Fruit fly (Drosophila melanogaster) whole organism, prepupa: ENCODE results near the gene sna.

Experiments used
- Blimp-1 ChIP-seq: fragments of 200-800 bp; sonication (Bioruptor generic); optimal IDR thresholded peaks from 3 replicates; lab custom pipeline; 2017; ENCODE audit warnings: missing biosample characterization, missing genetic modification characterization, mild to moderate bottlenecking, moderate library complexity, missing genetic modification reagents
- CG10669 ChIP-seq: fragments of 200-800 bp; sonication (Bioruptor generic); optimal IDR thresholded peaks from 3 replicates; lab custom pipeline; 2018; ENCODE audit warnings: missing biosample characterization, mild to moderate bottlenecking, missing genetic modification characterization, moderate library complexity
- CG11762 ChIP-seq: fragments of 200-800 bp; sonication (Bioruptor generic); optimal IDR thresholded peaks from 3 replicates; lab custom pipeline; 2016; ENCODE audit warnings: missing biosample characterization, missing genetic modification characterization; ENCODE audit not compliant: insufficient read depth
- CG11902 ChIP-seq: fragments of 200-800 bp; sonication (Bioruptor generic); optimal IDR thresholded peaks from 3 replicates; lab custom pipeline; 2016; ENCODE audit warnings: missing biosample characterization, missing genetic modification characterization
- CG15336 ChIP-seq: fragments of 200-800 bp; sonication (Bioruptor generic); IDR thresholded peaks from 2 replicates; pipeline ENCODE4 v1.3.6; 2022; ENCODE audit warnings: missing biosample characterization, missing genetic modification characterization
- CG1621 ChIP-seq: fragments of 200-800 bp; sonication (Bioruptor generic); optimal IDR thresholded peaks from 3 replicates; lab custom pipeline; 2018; ENCODE audit warnings: missing biosample characterization, mild to moderate bottlenecking, missing genetic modification characterization
- CG16779 ChIP-seq: fragments of 200-800 bp; sonication (Bioruptor generic); optimal IDR thresholded peaks from 3 replicates; lab custom pipeline; 2017; ENCODE audit warnings: missing biosample characterization, mild to moderate bottlenecking, missing genetic modification characterization
- CG31627 ChIP-seq: fragments of 200-800 bp; sonication (Bioruptor generic); optimal IDR thresholded peaks from 3 replicates; lab custom pipeline; 2016; ENCODE audit warnings: missing biosample characterization, missing genetic modification characterization
- CG32006 ChIP-seq: fragments of 200-800 bp; sonication (Bioruptor generic); optimal IDR thresholded peaks from 3 replicates; lab custom pipeline; 2017; ENCODE audit warnings: missing biosample characterization, mild to moderate bottlenecking, missing genetic modification characterization
- CG34406 ChIP-seq: fragments of 200-800 bp; sonication (Bioruptor generic); optimal IDR thresholded peaks from 3 replicates; lab custom pipeline; 2016; ENCODE audit warnings: missing biosample characterization, missing genetic modification characterization
- CG3919 ChIP-seq: fragments of 200-800 bp; sonication (Bioruptor generic); optimal IDR thresholded peaks from 3 replicates; lab custom pipeline; 2016; ENCODE audit warnings: missing biosample characterization, missing genetic modification characterization
- CG6163 ChIP-seq: fragments of 200-800 bp; sonication (Bioruptor generic); IDR thresholded peaks from 3 replicates; pipeline ENCODE4 v1.3.6; 2022; ENCODE audit warnings: missing biosample characterization, missing genetic modification characterization
- CG6792 ChIP-seq: fragments of 200-800 bp; sonication (Bioruptor generic); optimal IDR thresholded peaks from 3 replicates; lab custom pipeline; 2016; ENCODE audit warnings: missing biosample characterization, missing genetic modification characterization
- CG6808 ChIP-seq: fragments of 200-800 bp; sonication (Bioruptor generic); optimal IDR thresholded peaks from 3 replicates; lab custom pipeline; 2017; ENCODE audit warnings: missing biosample characterization, missing genetic modification characterization, mild to moderate bottlenecking, moderate library complexity, missing genetic modification reagents
- CG6854 ChIP-seq: fragments of 200-800 bp; sonication (Bioruptor generic); optimal IDR thresholded peaks from 2 replicates; lab custom pipeline; 2017; ENCODE audit warnings: missing biosample characterization, mild to moderate bottlenecking, missing genetic modification characterization
- CG8119 ChIP-seq: fragments of 200-800 bp; sonication (Bioruptor generic); IDR thresholded peaks from 3 replicates; pipeline ENCODE4 v1.3.6; 2022; ENCODE audit warnings: missing biosample characterization, missing genetic modification characterization
- CG8319 ChIP-seq: fragments of 200-800 bp; sonication (Bioruptor generic); optimal IDR thresholded peaks from 3 replicates; lab custom pipeline; 2016; ENCODE audit warnings: missing biosample characterization, missing genetic modification characterization
- CG9139 ChIP-seq: fragments of 200-800 bp; sonication (Bioruptor generic); optimal IDR thresholded peaks from 3 replicates; lab custom pipeline; 2017; ENCODE audit warnings: missing biosample characterization, mild to moderate bottlenecking, missing genetic modification characterization
- Eip75B ChIP-seq: fragments of 200-800 bp; sonication (Bioruptor generic); optimal IDR thresholded peaks from 3 replicates; lab custom pipeline; 2016; ENCODE audit warnings: missing biosample characterization, missing genetic modification characterization
- Eip78C ChIP-seq: fragments of 200-800 bp; sonication (Bioruptor generic); peaks from one replicate; lab custom pipeline; 2016; ENCODE audit warnings: missing biosample characterization, missing genetic modification characterization
- Eip93F ChIP-seq: fragments of 200-800 bp; sonication (Bioruptor generic); optimal IDR thresholded peaks from 2 replicates; lab custom pipeline; 2016; ENCODE audit warnings: missing biosample characterization, mild to moderate bottlenecking, missing genetic modification characterization
- Ets21C ChIP-seq: fragments of 200-800 bp; sonication (Bioruptor generic); optimal IDR thresholded peaks from 3 replicates; lab custom pipeline; 2016; ENCODE audit warnings: missing biosample characterization, missing genetic modification characterization
- Ets96B ChIP-seq: fragments of 200-800 bp; optimal IDR thresholded peaks from 2 replicates; lab custom pipeline; 2019; ENCODE audit warnings: missing biosample characterization, mild to moderate bottlenecking, missing genetic modification characterization, moderate library complexity
- Gug ChIP-seq: fragments of 200-800 bp; sonication (Bioruptor generic); IDR thresholded peaks from 2 replicates; pipeline ENCODE4 v1.3.6; 2022; ENCODE audit warnings: missing biosample characterization, missing genetic modification characterization
- Hr38 ChIP-seq: sonication (Bioruptor generic); optimal IDR thresholded peaks from 2 replicates; lab custom pipeline; 2016; ENCODE audit warnings: missing biosample characterization, missing genetic modification characterization
- Hr39 ChIP-seq: fragments of 200-800 bp; sonication (Bioruptor generic); optimal IDR thresholded peaks from 2 replicates; lab custom pipeline; 2016; ENCODE audit warnings: missing biosample characterization, missing genetic modification characterization
- Lpt ChIP-seq: fragments of 200-800 bp; sonication (Bioruptor generic); optimal IDR thresholded peaks from 3 replicates; lab custom pipeline; 2016; ENCODE audit warnings: missing biosample characterization, missing genetic modification characterization
- Met ChIP-seq: fragments of 200-800 bp; sonication (Bioruptor generic); optimal IDR thresholded peaks from 3 replicates; lab custom pipeline; 2016; ENCODE audit warnings: missing biosample characterization, missing genetic modification characterization
- Smox ChIP-seq: fragments of 200-800 bp; sonication (Bioruptor generic); optimal IDR thresholded peaks from 3 replicates; lab custom pipeline; 2016; ENCODE audit warnings: missing biosample characterization, missing genetic modification characterization
- Sox102F ChIP-seq: fragments of 200-800 bp; sonication (Bioruptor generic); optimal IDR thresholded peaks from 2 replicates; lab custom pipeline; 2016; ENCODE audit warnings: missing biosample characterization, mild to moderate bottlenecking, missing genetic modification characterization
- Sox14 ChIP-seq: fragments of 200-800 bp; sonication (Bioruptor generic); optimal IDR thresholded peaks from 3 replicates; lab custom pipeline; 2016; ENCODE audit warnings: missing biosample characterization, missing genetic modification characterization
- achi ChIP-seq: fragments of 200-800 bp; sonication (Bioruptor generic); optimal IDR thresholded peaks from 3 replicates; lab custom pipeline; 2016; ENCODE audit warnings: missing biosample characterization, missing genetic modification characterization
- acj6 ChIP-seq: fragments of 200-800 bp; sonication (Bioruptor generic); optimal IDR thresholded peaks from 3 replicates; lab custom pipeline; 2016; ENCODE audit warnings: missing biosample characterization, missing genetic modification characterization
- cyc ChIP-seq: fragments of 200-800 bp; sonication (Bioruptor generic); optimal IDR thresholded peaks from 3 replicates; lab custom pipeline; 2016; ENCODE audit warnings: missing biosample characterization, missing genetic modification characterization
- dac ChIP-seq: fragments of 200-800 bp; sonication (Bioruptor generic); optimal IDR thresholded peaks from 2 replicates; lab custom pipeline; 2017; ENCODE audit warnings: missing biosample characterization, mild to moderate bottlenecking, missing genetic modification characterization
- dsx ChIP-seq: fragments of 200-800 bp; optimal IDR thresholded peaks from 3 replicates; lab custom pipeline; 2019; ENCODE audit warnings: missing biosample characterization, mild to moderate bottlenecking, missing genetic modification characterization, moderate library complexity; ENCODE audit not compliant: poor library complexity, severe bottlenecking
- eg ChIP-seq: fragments of 200-800 bp; sonication (Bioruptor generic); IDR thresholded peaks from 3 replicates; pipeline ENCODE4 v1.3.6; 2022; ENCODE audit warnings: missing biosample characterization, missing genetic modification characterization
- esn ChIP-seq: fragments of 200-800 bp; sonication (Bioruptor generic); optimal IDR thresholded peaks from 2 replicates; lab custom pipeline; 2016; ENCODE audit warnings: missing biosample characterization, mild to moderate bottlenecking, missing genetic modification characterization, moderate library complexity
- lz ChIP-seq: fragments of 200-800 bp; sonication (Bioruptor generic); optimal IDR thresholded peaks from 3 replicates; lab custom pipeline; 2016; ENCODE audit warnings: missing biosample characterization, missing genetic modification characterization
- net ChIP-seq: fragments of 200-800 bp; sonication (Bioruptor generic); optimal IDR thresholded peaks from 3 replicates; lab custom pipeline; 2016; ENCODE audit warnings: missing biosample characterization, missing genetic modification characterization
- ss ChIP-seq, 2 experiments: fragments of 200-800 bp; sonication (Bioruptor generic); optimal IDR thresholded peaks; 2 replicates in 1 of 2; 3 replicates in 1 of 2; lab custom pipeline; 2017 to 2018; ENCODE audit warnings: mild to moderate bottlenecking in 2 of 2, missing biosample characterization in 2 of 2, missing genetic modification characterization in 2 of 2, moderate library complexity in 1 of 2
- svp ChIP-seq: fragments of 200-800 bp; sonication (Bioruptor generic); peaks from one replicate; lab custom pipeline; 2016; ENCODE audit warnings: missing biosample characterization, missing genetic modification characterization
- topi ChIP-seq: fragments of 200-800 bp; sonication (Bioruptor generic); optimal IDR thresholded peaks from 3 replicates; lab custom pipeline; 2016; ENCODE audit warnings: missing biosample characterization, missing genetic modification characterization
- vri ChIP-seq: fragments of 200-800 bp; sonication (Bioruptor generic); optimal IDR thresholded peaks from 3 replicates; lab custom pipeline; 2016; ENCODE audit warnings: missing biosample characterization, mild to moderate bottlenecking, missing genetic modification characterization

sna gene

DNA sequence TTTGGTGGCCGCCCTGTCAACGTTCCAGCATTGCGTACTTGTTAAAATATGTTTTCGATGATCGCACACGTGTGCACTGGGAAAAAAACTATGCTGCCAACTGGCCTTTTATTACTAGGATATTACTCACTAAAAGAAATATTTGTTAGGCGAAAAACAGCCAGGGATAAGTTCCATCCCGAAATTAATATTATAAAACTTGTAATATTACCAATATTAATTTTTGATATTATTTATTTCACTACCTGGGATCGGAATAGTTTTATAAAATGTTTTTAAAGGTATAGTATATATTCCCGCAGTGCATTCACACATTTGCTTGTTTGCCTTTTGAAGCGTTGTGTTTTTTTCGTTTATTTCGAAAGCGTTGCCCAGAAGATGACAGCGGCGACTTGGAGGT lies 14.5 kb downstream of the sna start (continued):
- TF ChIP-seq dac (GFP tag; lab: Kevin White, UChicago), result no peak
- TF ChIP-seq Eip93F (GFP tag; lab: Kevin White, UChicago), result peak; percentile 60
- TF ChIP-seq CG6792 (GFP tag; lab: Kevin White, UChicago), result peak; percentile 1
- peak; percentile 70 for TF ChIP-seq Met
- TF ChIP-seq CG11902 (GFP tag; lab: Kevin White, UChicago), result no peak
- TF ChIP-seq lz (GFP tag; lab: Kevin White, UChicago), result peak; percentile 21
- peak; percentile 84 for TF ChIP-seq Eip78C (GFP tag; lab: Kevin White, UChicago)
- TF ChIP-seq Eip75B (GFP tag; lab: Kevin White, UChicago), result no peak
- TF ChIP-seq CG15336 (GFP tag; lab: Robert Waterston, UW), result no peak
- no peak for TF ChIP-seq ss (GFP tag; optimal IDR thresholded peaks at IDR 0.05; lab: Kevin White, UChicago)
- TF ChIP-seq cyc (GFP tag; lab: Kevin White, UChicago), result peak; percentile 54
- TF ChIP-seq CG16779, result no peak
- peak; percentile 32 for TF ChIP-seq CG10669 (GFP tag; lab: Kevin White, UChicago)
- peak; percentile 46 for TF ChIP-seq CG34406 (GFP tag; lab: Kevin White, UChicago)
- TF ChIP-seq vri, result no peak
- peak; percentile 29 for TF ChIP-seq dsx (GFP tag; lab: Kevin White, UChicago)

DNA sequence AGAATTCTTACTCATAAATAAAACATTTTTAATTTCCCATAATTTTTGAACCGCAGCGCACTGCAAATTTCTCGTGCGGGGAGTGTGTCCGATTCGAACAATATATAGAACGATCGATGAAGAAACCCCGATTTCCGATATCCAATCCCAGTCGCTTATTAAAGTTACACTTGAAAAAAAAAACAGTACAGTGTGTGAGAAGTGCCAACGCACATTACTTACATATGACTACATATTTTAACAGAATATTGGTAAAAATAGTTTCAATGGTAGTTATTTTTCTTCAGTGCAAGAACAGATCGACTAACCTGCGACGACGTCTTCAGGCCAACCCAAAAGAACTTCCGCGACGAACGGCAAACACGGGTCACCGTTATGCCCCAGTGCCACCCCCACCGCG lies 15.1 kb downstream of the sna start:
- TF ChIP-seq topi (GFP tag; lab: Kevin White, UChicago) (peak; percentile 20), Hr39 (GFP tag; lab: Kevin White, UChicago) (peak; percentile 57), Hr38 (GFP tag; lab: Kevin White, UChicago) (no peak), CG8119 (GFP tag; lab: Robert Waterston, UW) (no peak), Smox (GFP tag; lab: Kevin White, UChicago) (peak; percentile 5), Eip78C (GFP tag; lab: Kevin White, UChicago) (peak; percentile 27), CG11902 (GFP tag; lab: Kevin White, UChicago) (no peak), Gug (no peak), lz (GFP tag; lab: Kevin White, UChicago) (peak; percentile 39), Ets21C (GFP tag; lab: Kevin White, UChicago) (peak; percentile 3), Sox102F (GFP tag; lab: Kevin White, UChicago) (no peak), CG11762 (no peak), cyc (GFP tag; lab: Kevin White, UChicago) (peak; percentile 27), CG31627 (peak; percentile 36), Met (peak; percentile 40), svp (GFP tag; lab: Kevin White, UChicago) (peak; percentile 64)

DNA sequence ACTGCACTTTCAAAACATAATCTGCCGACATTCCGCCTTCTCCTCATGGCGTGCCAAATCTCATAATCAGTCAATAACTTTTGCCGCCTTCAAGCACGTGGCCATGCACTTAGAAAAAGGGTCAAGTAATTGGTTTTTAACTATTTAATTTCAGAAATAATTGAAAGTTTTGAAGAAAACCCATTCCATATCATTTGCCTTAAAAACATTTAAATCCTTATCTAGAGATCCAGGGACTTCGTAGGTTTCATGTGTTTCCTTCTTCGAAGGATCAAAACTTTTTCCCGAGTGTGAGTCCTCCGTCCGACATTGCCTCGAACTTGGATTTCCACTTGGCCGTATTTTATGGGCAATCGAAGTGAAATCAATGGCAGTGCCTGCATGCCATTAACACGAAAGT lies 19.1 kb downstream of the sna start:
- TF ChIP-seq Smox (GFP tag; lab: Kevin White, UChicago) (peak; percentile 42), cyc (GFP tag; lab: Kevin White, UChicago) (peak; percentile 59), CG6854 (GFP tag; lab: Kevin White, UChicago) (no peak), acj6 (peak; percentile 65), Eip78C (GFP tag; lab: Kevin White, UChicago) (peak; percentile 92), achi (GFP tag; lab: Kevin White, UChicago) (peak; percentile 60), CG3919 (peak; percentile 65), Blimp-1 (GFP tag; lab: Kevin White, UChicago) (no peak), CG8319 (GFP tag; lab: Kevin White, UChicago) (peak; percentile 19), CG9139 (GFP tag; lab: Kevin White, UChicago) (peak; percentile 26), svp (GFP tag; lab: Kevin White, UChicago) (peak; percentile 85), vri (peak; percentile 46), Lpt (no peak), Eip93F (GFP tag; lab: Kevin White, UChicago) (no peak), CG6163 (peak; percentile 73), Ets96B (tag; lab: Kevin White, UChicago) (peak; percentile 62), CG11902 (GFP tag; lab: Kevin White, UChicago) (peak; percentile 26), CG32006 (GFP tag; lab: Kevin White, UChicago) (no peak), CG11762 (peak; percentile 24), Hr39 (GFP tag; lab: Kevin White, UChicago) (peak; percentile 61), Eip75B (GFP tag; lab: Kevin White, UChicago) (peak; percentile 45), Hr38 (GFP tag; lab: Kevin White, UChicago) (no peak), esn (GFP tag; lab: Kevin White, UChicago) (peak; percentile 73), CG6808 (GFP tag; lab: Kevin White, UChicago) (peak; percentile 18), CG8119 (GFP tag; lab: Robert Waterston, UW) (no peak), topi (GFP tag; lab: Kevin White, UChicago) (peak; percentile 69), dac (GFP tag; lab: Kevin White, UChicago) (no peak), Met (peak; percentile 74), CG31627 (peak; percentile 61), lz (GFP tag; lab: Kevin White, UChicago) (peak; percentile 61), ss (GFP tag; optimal IDR thresholded peaks at IDR 0.05; lab: Kevin White, UChicago) (peak in 1 of 2 experiments; percentile 20), net (GFP tag; lab: Kevin White, UChicago) (peak; percentile 35), CG1621 (tag; lab: Kevin White, UChicago) (peak; percentile 30), eg (GFP tag; lab: Robert Waterston, UW) (no peak), Sox14 (GFP tag; lab: Kevin White, UChicago) (peak; percentile 24)
